Worm (Caenorhabditis elegans): ENCODE results near the gene F59E12.6.
A peak's percentile ranks its signal among the peaks of the same experiment; 100 is the strongest.

Gene F59E12.6

ce11 chrII:5585788-5586187 is 45.0 kb downstream of the F59E12.6 start, which contains the start of gene lys-8:
lys-8 (plus strand) TSS chrII:5586178.
- TF ChIP-seq ztf-23 (GFP tag; IDR thresholded peaks at IDR 0.05) = no peak

DNA sequence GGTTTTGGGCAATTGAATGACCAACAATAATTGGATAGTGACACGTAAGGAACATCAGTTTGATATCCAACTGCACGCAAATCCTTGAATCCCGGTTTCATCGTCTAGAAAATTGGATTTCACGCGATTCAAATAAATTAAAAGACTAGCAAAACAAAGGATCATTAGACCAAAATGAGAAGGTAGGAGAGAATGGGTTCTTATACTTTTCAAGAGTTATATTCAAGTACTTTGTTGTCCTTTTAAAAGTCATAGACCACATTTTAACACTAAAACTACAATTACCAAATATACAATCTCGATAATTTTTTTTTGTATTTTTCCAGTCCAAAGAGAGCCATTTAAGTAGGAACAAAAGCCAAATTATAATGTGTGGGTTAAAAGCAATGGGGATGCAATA is 48.4 kb downstream of the F59E12.6 start, which contains the start of gene T25E4.2:
Gene T25E4.2, minus strand, starts transcription at position 101 of the 400 bp plus-strand sequence.
- TF ChIP-seq T22C8.4 (GFP tag; IDR thresholded peaks at IDR 0.05) = no peak
- no peak for TF ChIP-seq flt-1 (GFP tag; IDR thresholded peaks at IDR 0.05)
- no peak for TF ChIP-seq ztf-29 (GFP tag; IDR thresholded peaks at IDR 0.05)
- TF ChIP-seq ztf-23 (GFP tag; IDR thresholded peaks at IDR 0.05) = no peak
- TF ChIP-seq klf-2 (GFP tag; conservative IDR thresholded peaks at IDR 0.05) = no peak
- no peak for TF ChIP-seq ref-1 (GFP tag; conservative IDR thresholded peaks at IDR 0.05)
- no peak for TF ChIP-seq med-1 (GFP tag; optimal IDR thresholded peaks at IDR 0.05; ENCODE audit: insufficient read depth)
- no peak for TF ChIP-seq cog-1 (tag; optimal IDR thresholded peaks at IDR 0.05)
- TF ChIP-seq tab-1 (GFP tag; IDR thresholded peaks at IDR 0.05) = no peak

ce11 chrII:5579236-5579635 is 51.5 kb downstream of the F59E12.6 start:
- TF ChIP-seq flt-1 (GFP tag; IDR thresholded peaks at IDR 0.05) (no peak), ztf-23 (GFP tag; IDR thresholded peaks at IDR 0.05) (no peak), cog-1 (tag; optimal IDR thresholded peaks at IDR 0.05) (no peak), ztf-29 (GFP tag; IDR thresholded peaks at IDR 0.05) (no peak), tab-1 (GFP tag; IDR thresholded peaks at IDR 0.05) (no peak), T22C8.4 (GFP tag; IDR thresholded peaks at IDR 0.05) (no peak), klf-2 (GFP tag; conservative IDR thresholded peaks at IDR 0.05) (no peak), ref-1 (GFP tag; conservative IDR thresholded peaks at IDR 0.05) (no peak), med-1 (GFP tag; optimal IDR thresholded peaks at IDR 0.05; ENCODE audit: insufficient read depth) (no peak)

ce11 chrII:5578714-5579113 is 52.0 kb downstream of the F59E12.6 start:
- no peak for TF ChIP-seq klf-2 (GFP tag; conservative IDR thresholded peaks at IDR 0.05)
- no peak for TF ChIP-seq tab-1 (GFP tag; IDR thresholded peaks at IDR 0.05)
- TF ChIP-seq ztf-29 (GFP tag; IDR thresholded peaks at IDR 0.05) = no peak

DNA sequence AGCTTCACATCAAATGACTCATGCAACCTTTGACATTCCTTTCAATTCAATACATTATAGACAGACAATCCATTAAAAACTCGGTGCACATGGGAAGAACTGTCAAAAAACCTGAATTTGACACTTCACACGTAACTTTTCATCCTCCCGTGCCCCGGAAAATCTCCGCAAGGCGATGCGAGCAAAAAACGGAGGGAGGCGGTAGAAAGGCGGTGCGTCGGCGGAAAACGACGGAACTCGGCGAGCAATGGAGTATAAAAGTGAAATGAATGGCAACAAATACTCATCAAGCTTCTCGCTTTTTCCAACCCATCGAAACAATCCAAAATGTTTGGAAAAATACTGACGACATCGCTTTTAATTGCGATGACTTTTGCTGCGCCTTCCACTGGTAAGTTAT is 52.7 kb downstream of the F59E12.6 start, which contains the start of gene T25E4.1:
Gene T25E4.1, plus strand, starts transcription at position 301 of the 400 bp plus-strand sequence.
- no peak for TF ChIP-seq T22C8.4 (GFP tag; IDR thresholded peaks at IDR 0.05)
- TF ChIP-seq med-1 (GFP tag; optimal IDR thresholded peaks at IDR 0.05; ENCODE audit: insufficient read depth) = no peak
- TF ChIP-seq ztf-29 (GFP tag; IDR thresholded peaks at IDR 0.05) = no peak
- TF ChIP-seq ztf-23 (GFP tag; IDR thresholded peaks at IDR 0.05) = no peak
- no peak for TF ChIP-seq flt-1 (GFP tag; IDR thresholded peaks at IDR 0.05)
- no peak for TF ChIP-seq cog-1 (tag; optimal IDR thresholded peaks at IDR 0.05)
- no peak for TF ChIP-seq klf-2 (GFP tag; conservative IDR thresholded peaks at IDR 0.05)
- no peak for TF ChIP-seq tab-1 (GFP tag; IDR thresholded peaks at IDR 0.05)
- no peak for TF ChIP-seq ref-1 (GFP tag; conservative IDR thresholded peaks at IDR 0.05)

- TF ChIP-seq ztf-29 (GFP tag; IDR thresholded peaks at IDR 0.05) = no peak
- TF ChIP-seq ztf-23 (GFP tag; IDR thresholded peaks at IDR 0.05) = peak; percentile 73
- TF ChIP-seq tab-1 (GFP tag; IDR thresholded peaks at IDR 0.05) = peak; percentile 78
- TF ChIP-seq flt-1 (GFP tag; IDR thresholded peaks at IDR 0.05) = peak; percentile 87
- TF ChIP-seq T22C8.4 (GFP tag; IDR thresholded peaks at IDR 0.05) = peak; percentile 49; the same call in 1 of the 2 replicates
- no peak for TF ChIP-seq ref-1 (GFP tag; conservative IDR thresholded peaks at IDR 0.05)
- TF ChIP-seq med-1 (GFP tag; optimal IDR thresholded peaks at IDR 0.05; ENCODE audit: insufficient read depth) = no peak
- TF ChIP-seq klf-2 (GFP tag; conservative IDR thresholded peaks at IDR 0.05) = 0 out of 2 replicates have a peak, but pooled peaks have one; percentile 22
- no peak for TF ChIP-seq cog-1 (tag; optimal IDR thresholded peaks at IDR 0.05)
Measured at ce11 chrII:5577060-5577459, 53.7 kb downstream of the F59E12.6 start.
